Worm (Caenorhabditis elegans): ENCODE measurements around the gene K12B6.4.
A peak's percentile ranks its signal among the peaks of the same experiment; 100 is the strongest.

The K12B6.4 gene

ce11 chrV:6247397-6247796 lies 33.7 kb downstream of the K12B6.4 start (continued):
- TF ChIP-seq gmeb-1 (tag; optimal IDR thresholded peaks at IDR 0.05) (peak; percentile 50), crh-2 (tag; optimal IDR thresholded peaks at IDR 0.05) (peak; percentile 55), egl-27 (tag; optimal IDR thresholded peaks at IDR 0.05) (peak; percentile 73), ztf-4 (tag; optimal IDR thresholded peaks at IDR 0.05) (no peak), lin-39 (tag; optimal IDR thresholded peaks at IDR 0.05) (no peak)

DNA sequence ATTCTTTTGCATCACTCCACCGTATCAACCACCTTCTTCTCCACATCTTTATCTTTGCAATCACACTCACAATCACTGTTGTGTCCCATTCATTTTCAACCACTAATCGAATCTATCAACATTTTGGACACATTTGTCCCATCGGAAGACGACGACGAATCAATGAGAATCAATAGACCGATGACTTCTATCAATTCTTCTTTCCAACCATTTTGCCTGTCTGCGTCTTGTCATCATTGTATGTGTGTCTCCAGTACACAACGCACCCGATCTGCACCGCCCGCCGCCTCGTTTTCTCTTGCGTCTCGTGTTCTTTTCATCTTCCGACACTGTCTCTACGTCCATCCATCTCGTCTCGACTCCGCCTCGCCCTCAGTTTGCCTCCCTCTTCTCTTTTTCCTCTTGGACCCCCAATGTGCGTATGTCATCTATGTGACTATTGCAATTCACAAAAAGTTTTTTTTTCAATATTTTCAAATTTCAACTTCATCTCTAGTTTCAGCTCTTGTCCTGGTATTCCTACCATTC lies 34.6 kb downstream of the K12B6.4 start, which contains the start of gene dmd-7:
dmd-7 (plus strand) TSS at position 478 of the 528 bp plus-strand sequence.
- no peak for TF ChIP-seq nhr-12 (tag; optimal IDR thresholded peaks at IDR 0.05)
- peak; percentile 90 for TF ChIP-seq blmp-1 (tag; optimal IDR thresholded peaks at IDR 0.05; ENCODE audit: insufficient read depth)
- TF ChIP-seq nhr-77 (tag; optimal IDR thresholded peaks at IDR 0.05): no peak
- TF ChIP-seq nhr-6 (tag; optimal IDR thresholded peaks at IDR 0.05): peak; percentile 78
- TF ChIP-seq egl-27 (tag; optimal IDR thresholded peaks at IDR 0.05): peak; percentile 94
- no peak for TF ChIP-seq lin-39 (tag; optimal IDR thresholded peaks at IDR 0.05)
- no peak for TF ChIP-seq mbf-1 (tag; optimal IDR thresholded peaks at IDR 0.05)
- peak; percentile 96 for TF ChIP-seq F13H6.1 (tag; optimal IDR thresholded peaks at IDR 0.05)
- peak; percentile 65 for TF ChIP-seq ztf-4 (tag; optimal IDR thresholded peaks at IDR 0.05)
- TF ChIP-seq ZK546.5 (tag; optimal IDR thresholded peaks at IDR 0.05): no peak
- no peak for TF ChIP-seq unc-39 (tag; optimal IDR thresholded peaks at IDR 0.05)
- TF ChIP-seq zag-1 (tag; optimal IDR thresholded peaks at IDR 0.05): peak; percentile 59
- TF ChIP-seq peb-1 (tag; optimal IDR thresholded peaks at IDR 0.05): no peak
- TF ChIP-seq elt-1 (tag; optimal IDR thresholded peaks at IDR 0.05): no peak
- peak; percentile 92 for TF ChIP-seq nhr-129 (tag; optimal IDR thresholded peaks at IDR 0.05)
- TF ChIP-seq ama-1 (optimal IDR thresholded peaks at IDR 0.05): no peak
- peak; percentile 97 for TF ChIP-seq sma-3 (GFP tag; optimal IDR thresholded peaks at IDR 0.05)
- TF ChIP-seq dmd-4 (tag; optimal IDR thresholded peaks at IDR 0.05): no peak
- peak; percentile 50 to 82 for TF ChIP-seq lsy-2 (tag; optimal IDR thresholded peaks at IDR 0.05)
- peak; percentile 69 for TF ChIP-seq lin-13 (GFP tag; optimal IDR thresholded peaks at IDR 0.05)
- TF ChIP-seq snpc-4 (tag; optimal IDR thresholded peaks at IDR 0.05): peak; percentile 14
- TF ChIP-seq nhr-23 (tag; optimal IDR thresholded peaks at IDR 0.05): no peak
- no peak for TF ChIP-seq ceh-82 (tag; optimal IDR thresholded peaks at IDR 0.05)
- no peak for TF ChIP-seq R02D3.7 (tag; optimal IDR thresholded peaks at IDR 0.05)
- peak; percentile 57 for TF ChIP-seq gmeb-1 (tag; optimal IDR thresholded peaks at IDR 0.05)
- no peak for TF ChIP-seq aly-2 (tag; optimal IDR thresholded peaks at IDR 0.05)
- TF ChIP-seq nhr-10 (tag; optimal IDR thresholded peaks at IDR 0.05): peak; percentile 3
- TF ChIP-seq mdl-1 (tag; optimal IDR thresholded peaks at IDR 0.05): peak; percentile 76 to 85
- TF ChIP-seq elt-3 (tag; optimal IDR thresholded peaks at IDR 0.05): no peak
- peak; percentile 51 for TF ChIP-seq lin-11 (tag; optimal IDR thresholded peaks at IDR 0.05)
- TF ChIP-seq unc-55 (GFP tag; optimal IDR thresholded peaks at IDR 0.05): peak; percentile 49
- no peak for TF ChIP-seq nhr-11 (tag; optimal IDR thresholded peaks at IDR 0.05)
- peak; percentile 82 for TF ChIP-seq Y55F3AM.14 (GFP tag; optimal IDR thresholded peaks at IDR 0.05)
- peak; percentile 52 for TF ChIP-seq ceh-16 (tag; optimal IDR thresholded peaks at IDR 0.05)
- peak; percentile 70 for TF ChIP-seq C34F6.9 (tag; optimal IDR thresholded peaks at IDR 0.05)
- peak; percentile 69 for TF ChIP-seq fos-1 (tag; optimal IDR thresholded peaks at IDR 0.05)
- peak; percentile 100 for TF ChIP-seq sma-9 (GFP tag; optimal IDR thresholded peaks at IDR 0.05)
- peak; percentile 96 for TF ChIP-seq sma-9 (tag; optimal IDR thresholded peaks at IDR 0.05)
- peak; percentile 78 for TF ChIP-seq mab-5 (tag; optimal IDR thresholded peaks at IDR 0.05)
- peak; percentile 92 for TF ChIP-seq nhr-25 (tag; optimal IDR thresholded peaks at IDR 0.05)
- TF ChIP-seq nhr-237 (tag; optimal IDR thresholded peaks at IDR 0.05): no peak
- TF ChIP-seq crh-2 (tag; optimal IDR thresholded peaks at IDR 0.05): peak; percentile 89
- TF ChIP-seq skn-1 (tag; optimal IDR thresholded peaks at IDR 0.05): no peak
- peak; percentile 97 for TF ChIP-seq nhr-21 (tag; optimal IDR thresholded peaks at IDR 0.05)
- peak; percentile 87 for TF ChIP-seq sem-4 (tag; optimal IDR thresholded peaks at IDR 0.05)
